Fruit fly (Drosophila melanogaster) whole organism, wandering third instar larva: ENCODE measurements around the gene htk.

ENCODE experiments used
- Abd-B ChIP-seq: fragments of >200 bp; optimal IDR thresholded peaks from 2 replicates; lab custom pipeline; 2017; ENCODE audit warnings: missing biosample characterization, missing genetic modification characterization
- CG32264 ChIP-seq: fragments of 200-800 bp; sonication (Bioruptor generic); optimal IDR thresholded peaks from 2 replicates; lab custom pipeline; 2016; ENCODE audit warnings: missing biosample characterization, missing genetic modification characterization
- CG9705 ChIP-seq: fragments of 200-800 bp; sonication (Bioruptor generic); optimal IDR thresholded peaks from 2 replicates; lab custom pipeline; 2018; ENCODE audit warnings: missing biosample characterization, mild to moderate bottlenecking, missing genetic modification characterization
- CrebA ChIP-seq: fragments of 200-800 bp; sonication (Bioruptor generic); optimal IDR thresholded peaks from 2 replicates; lab custom pipeline; 2016; ENCODE audit warnings: missing biosample characterization, mild to moderate bottlenecking, missing genetic modification characterization, borderline replicate concordance
- Dfd ChIP-seq: fragments of >200 bp; optimal IDR thresholded peaks from 2 replicates; lab custom pipeline; 2017; ENCODE audit warnings: missing biosample characterization, missing genetic modification characterization
- Dif ChIP-seq: fragments of 200-275, 200-300 bp; sonication (Bioruptor generic); optimal IDR thresholded peaks from 2 replicates; lab custom pipeline; 2018; ENCODE audit warnings: missing biosample characterization, missing genetic modification characterization; ENCODE audit not compliant: partially characterized antibody
- GATAd ChIP-seq: sonication (Bioruptor generic); optimal IDR thresholded peaks from 2 replicates; lab custom pipeline; 2016; ENCODE audit warnings: missing biosample characterization, missing genetic modification characterization
- HLH106 ChIP-seq: fragments of 200-800 bp; optimal IDR thresholded peaks from 3 replicates; lab custom pipeline; 2019; ENCODE audit warnings: missing biosample characterization, mild to moderate bottlenecking, missing genetic modification characterization, moderate library complexity
- Hnf4 ChIP-seq: fragments of 200-800 bp; sonication (Bioruptor generic); optimal IDR thresholded peaks from 2 replicates; lab custom pipeline; 2016; ENCODE audit warnings: missing biosample characterization, mild to moderate bottlenecking, missing genetic modification characterization
- Hr78 ChIP-seq: fragments of >200 bp; optimal IDR thresholded peaks from 2 replicates; lab custom pipeline; 2017; ENCODE audit warnings: missing biosample characterization, missing genetic modification characterization
- Hr83 ChIP-seq: fragments of 200-300 bp; sonication (Bioruptor generic); optimal IDR thresholded peaks from 2 replicates; lab custom pipeline; 2016; ENCODE audit warnings: missing biosample characterization, mild to moderate bottlenecking, missing genetic modification characterization, moderate library complexity; ENCODE audit not compliant: poor library complexity, severe bottlenecking
- Jra ChIP-seq: sonication (Bioruptor generic); optimal IDR thresholded peaks from 2 replicates; lab custom pipeline; 2016; ENCODE audit warnings: missing biosample characterization, missing genetic modification characterization
- Mio ChIP-seq: sonication (Bioruptor generic); optimal IDR thresholded peaks from 2 replicates; lab custom pipeline; 2016; ENCODE audit warnings: missing biosample characterization, missing genetic modification characterization
- N ChIP-seq: fragments of >200 bp; optimal IDR thresholded peaks from 2 replicates; lab custom pipeline; 2018; ENCODE audit warnings: missing biosample characterization, missing external identifiers, missing genetic modification characterization
- OdsH ChIP-seq: fragments of 200-800 bp; sonication (Bioruptor generic); optimal IDR thresholded peaks from 2 replicates; lab custom pipeline; 2016; ENCODE audit warnings: missing biosample characterization, mild to moderate bottlenecking, missing genetic modification characterization
- Rel ChIP-seq, 2 experiments: fragments of 200-800 bp; sonication (Bioruptor generic) in 1 of 2; optimal IDR thresholded peaks; 2 replicates in 1 of 2; 3 replicates in 1 of 2; lab custom pipeline; 2016 to 2019; ENCODE audit warnings: mild to moderate bottlenecking in 2 of 2, missing biosample characterization in 2 of 2, missing genetic modification characterization in 2 of 2, moderate library complexity in 1 of 2
- Sp1 ChIP-seq: fragments of 200-800 bp; sonication (Bioruptor generic); optimal IDR thresholded peaks from 3 replicates; lab custom pipeline; 2019; ENCODE audit warnings: missing biosample characterization, mild to moderate bottlenecking, missing genetic modification characterization, moderate library complexity
- Vsx2 ChIP-seq: fragments of 200-300, 225-300 bp; sonication (Bioruptor generic); optimal IDR thresholded peaks from 2 replicates; lab custom pipeline; 2018; ENCODE audit warnings: missing biosample characterization, missing genetic modification characterization; ENCODE audit not compliant: partially characterized antibody
- br ChIP-seq: fragments of 200-800 bp; sonication (Bioruptor generic); optimal IDR thresholded peaks from 2 replicates; lab custom pipeline; 2016; ENCODE audit warnings: missing biosample characterization, missing genetic modification characterization
- dl ChIP-seq, 2 experiments: fragments of 175-275, 200-275 bp in 1 of 2; fragments of 200-275 bp in 1 of 2; sonication (Bioruptor generic); optimal IDR thresholded peaks; lab custom pipeline; 2018; ENCODE audit warnings: mild to moderate bottlenecking in 2 of 2, missing biosample characterization in 2 of 2, missing genetic modification characterization in 2 of 2, moderate library complexity in 2 of 2; ENCODE audit not compliant: partially characterized antibody in 2 of 2, insufficient read depth in 1 of 2
- dmrt93B ChIP-seq: fragments of 200-800 bp; sonication (Bioruptor generic); optimal IDR thresholded peaks from 2 replicates; lab custom pipeline; 2018; ENCODE audit warnings: missing biosample characterization, mild to moderate bottlenecking, missing genetic modification characterization
- dsf ChIP-seq: sonication (Bioruptor generic); optimal IDR thresholded peaks from 2 replicates; lab custom pipeline; 2016; ENCODE audit warnings: missing biosample characterization, missing genetic modification characterization, borderline replicate concordance
- ey ChIP-seq: fragments of 200-800 bp; sonication (Bioruptor generic); optimal IDR thresholded peaks from 2 replicates; lab custom pipeline; 2016; ENCODE audit warnings: missing biosample characterization, missing genetic modification characterization
- foxo ChIP-seq, 2 experiments: fragments of 200-800 bp; sonication (Bioruptor generic); optimal IDR thresholded peaks; 2 replicates in 1 of 2; 3 replicates in 1 of 2; lab custom pipeline; 2016 to 2017; ENCODE audit warnings: missing biosample characterization in 2 of 2, missing genetic modification characterization in 2 of 2
- h ChIP-seq: fragments of 200-800 bp; sonication (Bioruptor generic); optimal IDR thresholded peaks from 3 replicates; lab custom pipeline; 2016; ENCODE audit warnings: missing biosample characterization, mild to moderate bottlenecking, missing genetic modification characterization
- jim ChIP-seq: fragments of 175-275, 200-325 bp; sonication (Bioruptor generic); optimal IDR thresholded peaks from 2 replicates; lab custom pipeline; 2016; ENCODE audit warnings: missing biosample characterization, mild to moderate bottlenecking, missing genetic modification characterization
- lola ChIP-seq: fragments of >200 bp; optimal IDR thresholded peaks from 2 replicates; lab custom pipeline; 2017; ENCODE audit warnings: missing biosample characterization, missing genetic modification characterization
- pan ChIP-seq: fragments of >200 bp; optimal IDR thresholded peaks from 2 replicates; lab custom pipeline; 2017
- psq ChIP-seq: fragments of 200-800 bp; sonication (Bioruptor generic); optimal IDR thresholded peaks from 3 replicates; lab custom pipeline; 2017; ENCODE audit warnings: missing biosample characterization, mild to moderate bottlenecking, missing genetic modification characterization, moderate library complexity
- rgr ChIP-seq: fragments of 200-800 bp; sonication (Bioruptor generic); optimal IDR thresholded peaks from 3 replicates; lab custom pipeline; 2016; ENCODE audit warnings: missing biosample characterization, mild to moderate bottlenecking, missing genetic modification characterization
- sage ChIP-seq: fragments of 200-800 bp; sonication (Bioruptor generic); optimal IDR thresholded peaks from 2 replicates; lab custom pipeline; 2016; ENCODE audit warnings: missing biosample characterization, mild to moderate bottlenecking, missing genetic modification characterization
- woc ChIP-seq: sonication (Bioruptor generic); optimal IDR thresholded peaks from 2 replicates; lab custom pipeline; 2016; ENCODE audit warnings: missing biosample characterization, mild to moderate bottlenecking, missing genetic modification characterization

Gene htk

dm6 chrX:18799307-18799855 is 44.1 kb upstream of the htk start:
- TF ChIP-seq Hr78 (GFP tag; lab: Kevin White, UChicago), result no peak
- no peak for TF ChIP-seq Abd-B (GFP tag; lab: Kevin White, UChicago)
- no peak for TF ChIP-seq dsf
- TF ChIP-seq dmrt93B (GFP tag; lab: Kevin White, UChicago), result no peak
- TF ChIP-seq br (GFP tag; lab: Kevin White, UChicago), result no peak
- no peak for TF ChIP-seq GATAd
- no peak for TF ChIP-seq woc
- TF ChIP-seq Vsx2 (GFP tag; lab: Kevin White, UChicago), result no peak
- no peak for TF ChIP-seq CG32264 (GFP tag; lab: Kevin White, UChicago)
- no peak for TF ChIP-seq Sp1
- no peak for TF ChIP-seq Hnf4 (GFP tag; lab: Kevin White, UChicago)
- TF ChIP-seq HLH106 (tag; lab: Kevin White, UChicago), result no peak
- no peak for TF ChIP-seq Rel (GFP tag; optimal IDR thresholded peaks at IDR 0.05; lab: Kevin White, UChicago)
- TF ChIP-seq Rel (tag; optimal IDR thresholded peaks at IDR 0.05; lab: Kevin White, UChicago), result no peak
- no peak for TF ChIP-seq foxo (GFP tag; optimal IDR thresholded peaks at IDR 0.05; lab: Kevin White, UChicago)
- no peak for TF ChIP-seq jim (GFP tag; lab: Kevin White, UChicago)
- no peak for TF ChIP-seq Hr83 (GFP tag; lab: Kevin White, UChicago)
- no peak for TF ChIP-seq lola
- no peak for TF ChIP-seq CrebA
- TF ChIP-seq, all 38 proteins: peak for 0

- TF ChIP-seq h (no peak), sage (GFP tag; lab: Kevin White, UChicago) (no peak), Hr78 (GFP tag; lab: Kevin White, UChicago) (no peak), woc (no peak), N (GFP tag; lab: Kevin White, UChicago) (no peak), Hr83 (GFP tag; lab: Kevin White, UChicago) (no peak), rgr (GFP tag; lab: Kevin White, UChicago) (no peak), Dif (GFP tag; lab: Kevin White, UChicago) (no peak), Hnf4 (GFP tag; lab: Kevin White, UChicago) (no peak), CrebA (no peak), dl (GFP tag; optimal IDR thresholded peaks at IDR 0.05; lab: Kevin White, UChicago; ENCODE audit: insufficient read depth in 1 of 2, partially characterized antibody in 2 of 2) (no peak), Vsx2 (GFP tag; lab: Kevin White, UChicago) (no peak), ey (GFP tag; lab: Kevin White, UChicago) (no peak), HLH106 (tag; lab: Kevin White, UChicago) (no peak), Dfd (GFP tag; lab: Kevin White, UChicago) (no peak)
Measured at dm6 chrX:18800167-18800566, 43.3 kb upstream of the htk start.

DNA sequence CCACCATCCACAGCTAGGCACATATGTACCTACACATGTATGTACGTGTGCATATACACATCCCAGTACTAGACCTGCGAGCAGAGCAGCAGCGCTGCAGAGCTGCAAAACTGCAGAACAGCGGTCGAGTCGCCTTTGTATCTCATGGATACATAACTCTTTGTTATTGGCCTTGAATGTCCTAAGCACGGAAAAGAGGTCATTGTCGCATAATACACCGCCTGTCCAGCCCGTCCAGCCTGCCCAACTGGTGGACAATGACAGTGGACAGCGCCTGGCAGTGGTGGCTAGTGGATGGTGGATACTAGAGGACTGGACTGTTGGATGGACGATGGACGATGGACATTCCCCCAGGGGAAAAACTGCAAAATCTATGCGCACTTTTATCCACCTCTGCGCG is 42.2 kb upstream of the htk start:
- TF ChIP-seq CG32264 (GFP tag; lab: Kevin White, UChicago), result no peak
- TF ChIP-seq dmrt93B (GFP tag; lab: Kevin White, UChicago), result no peak
- TF ChIP-seq CrebA, result no peak
- TF ChIP-seq Rel (GFP tag; optimal IDR thresholded peaks at IDR 0.05; lab: Kevin White, UChicago), result no peak
- no peak for TF ChIP-seq Rel (tag; optimal IDR thresholded peaks at IDR 0.05; lab: Kevin White, UChicago)
- TF ChIP-seq foxo (GFP tag; optimal IDR thresholded peaks at IDR 0.05; lab: Kevin White, UChicago), result no peak
- no peak for TF ChIP-seq Abd-B (GFP tag; lab: Kevin White, UChicago)
- TF ChIP-seq Hr78 (GFP tag; lab: Kevin White, UChicago), result no peak
- no peak for TF ChIP-seq pan (lab: Kevin White, UChicago)
- TF ChIP-seq N (GFP tag; lab: Kevin White, UChicago), result no peak
- TF ChIP-seq psq (GFP tag; lab: Kevin White, UChicago), result no peak
- no peak for TF ChIP-seq Dfd (GFP tag; lab: Kevin White, UChicago)
- TF ChIP-seq Mio (GFP tag; lab: Kevin White, UChicago), result no peak
- TF ChIP-seq h, result no peak
- TF ChIP-seq CG9705 (GFP tag; lab: Kevin White, UChicago), result no peak
- TF ChIP-seq rgr (GFP tag; lab: Kevin White, UChicago), result no peak
- TF ChIP-seq dl (GFP tag; optimal IDR thresholded peaks at IDR 0.05; lab: Kevin White, UChicago; ENCODE audit: insufficient read depth in 1 of 2, partially characterized antibody in 2 of 2), result no peak
- no peak for TF ChIP-seq OdsH (GFP tag; lab: Kevin White, UChicago)
- no peak for TF ChIP-seq Vsx2 (GFP tag; lab: Kevin White, UChicago)
- no peak for TF ChIP-seq Jra (GFP tag; lab: Kevin White, UChicago)
- TF ChIP-seq HLH106 (tag; lab: Kevin White, UChicago), result no peak
